Worm (Caenorhabditis elegans): Measurements from ENCODE around the gene str-28.

Gene str-28

ce11 chrV:7426594-7426993 is 46.1 kb downstream of the str-28 start, which contains the start of gene srw-68 (continued):
- no peak for TF ChIP-seq dpl-1 (GFP tag; optimal IDR thresholded peaks at IDR 0.05)

ce11 chrV:7424336-7424735 is 48.4 kb downstream of the str-28 start, which contains the start of gene F18E3.10:
TSS of gene F18E3.10 (minus strand) at chrV:7424436.
- TF ChIP-seq unc-62 (GFP tag; optimal IDR thresholded peaks at IDR 0.05 in 1 of 2) = peak in 1 of 2 experiments; percentile 74
- TF ChIP-seq unc-62 (tag; optimal IDR thresholded peaks at IDR 0.05) = no peak
- TF ChIP-seq ctbp-1 (GFP tag; IDR thresholded peaks at IDR 0.05) = no peak
